Fruit fly (Drosophila melanogaster): ENCODE measurements around the gene CG13293.

dm6 chr3L:6062860-6063607, 19.6 kb upstream of the CG13293 start, which contains the start of gene CG10472:
- no peak for TF ChIP-seq CG34367 (tag; optimal IDR thresholded peaks at IDR 0.05)
- TF ChIP-seq CG17806 (tag; optimal IDR thresholded peaks at IDR 0.05): no peak
- no peak for TF ChIP-seq gl (tag; optimal IDR thresholded peaks at IDR 0.05)
- no peak for TF ChIP-seq Snoo (tag; optimal IDR thresholded peaks at IDR 0.05)
- no peak for TF ChIP-seq EcR (GFP tag; optimal IDR thresholded peaks at IDR 0.05)
